Worm (Caenorhabditis elegans) whole organism, L2 larva: Measurements from ENCODE around the gene acr-2.

Source experiments
- C34F6.9 ChIP-seq: fragments of 150-350 bp; optimal IDR thresholded peaks from 2 replicates; lab custom pipeline; 2014; ENCODE audit warnings: missing biosample characterization, missing genetic modification characterization
- F13H6.1 ChIP-seq: sonication (generic microtip); optimal IDR thresholded peaks from 2 replicates; lab custom pipeline; 2016; ENCODE audit warnings: missing genetic modification characterization, missing compliant biosample characterization
- R02D3.7 ChIP-seq: fragments of 150-350 bp; optimal IDR thresholded peaks from 2 replicates; lab custom pipeline; 2014; ENCODE audit warnings: missing biosample characterization, missing genetic modification characterization
- Y55F3AM.14 ChIP-seq: fragments of 200-800 bp; sonication (Bioruptor generic); optimal IDR thresholded peaks from 2 replicates; lab custom pipeline; 2018; ENCODE audit warnings: mild to moderate bottlenecking, missing genetic modification characterization, missing compliant biosample characterization
- ZK546.5 ChIP-seq: sonication (generic microtip); optimal IDR thresholded peaks from 2 replicates; lab custom pipeline; 2017; ENCODE audit warnings: missing biosample characterization, missing genetic modification characterization
- alr-1 ChIP-seq: fragments of 150-350 bp; optimal IDR thresholded peaks from 2 replicates; lab custom pipeline; 2014; ENCODE audit warnings: missing biosample characterization, missing genetic modification characterization
- aly-2 ChIP-seq: fragments of 150-350 bp; optimal IDR thresholded peaks from 2 replicates; lab custom pipeline; 2014; ENCODE audit warnings: missing biosample characterization, missing genetic modification characterization
- ama-1 ChIP-seq: fragments of 150-350 bp; optimal IDR thresholded peaks from 2 replicates; lab custom pipeline; 2018; ENCODE audit warnings: inconsistent platforms
- blmp-1 ChIP-seq: sonication (generic microtip); optimal IDR thresholded peaks from 2 replicates; lab custom pipeline; 2017; ENCODE audit warnings: missing genetic modification characterization, mild to moderate bottlenecking, missing compliant biosample characterization, antibody characterized with exemption, moderate library complexity; ENCODE audit not compliant: insufficient read depth
- ceh-16 ChIP-seq: fragments of 150-350 bp; optimal IDR thresholded peaks from 2 replicates; lab custom pipeline; 2014; ENCODE audit warnings: missing biosample characterization, missing genetic modification characterization
- ceh-82 ChIP-seq: fragments of 150-350 bp; optimal IDR thresholded peaks from 2 replicates; lab custom pipeline; 2014; ENCODE audit warnings: missing biosample characterization, missing genetic modification characterization
- crh-2 ChIP-seq: sonication (generic microtip); optimal IDR thresholded peaks from 2 replicates; lab custom pipeline; 2017; ENCODE audit warnings: missing biosample characterization, missing genetic modification characterization
- dmd-4 ChIP-seq: sonication (generic microtip); optimal IDR thresholded peaks from 2 replicates; lab custom pipeline; 2017; ENCODE audit warnings: missing biosample characterization, missing genetic modification characterization
- egl-27 ChIP-seq: sonication (generic microtip); optimal IDR thresholded peaks from 3 replicates; lab custom pipeline; 2017; ENCODE audit warnings: missing biosample characterization, missing genetic modification reagents, missing genetic modification characterization
- elt-1 ChIP-seq: fragments of 150-350 bp; optimal IDR thresholded peaks from 2 replicates; lab custom pipeline; 2014; ENCODE audit warnings: missing biosample characterization, missing genetic modification characterization
- elt-3 ChIP-seq: sonication (generic microtip); optimal IDR thresholded peaks from 2 replicates; lab custom pipeline; 2017; ENCODE audit warnings: missing biosample characterization, missing genetic modification characterization
- fos-1 ChIP-seq: fragments of 150-350 bp; optimal IDR thresholded peaks from 2 replicates; lab custom pipeline; 2014; ENCODE audit warnings: missing biosample characterization, missing genetic modification characterization
- gmeb-1 ChIP-seq: fragments of 150-350 bp; optimal IDR thresholded peaks from 2 replicates; lab custom pipeline; 2014; ENCODE audit warnings: missing biosample characterization, missing genetic modification characterization
- lin-11 ChIP-seq: fragments of 150-350 bp; sonication (generic microtip); optimal IDR thresholded peaks from 2 replicates; lab custom pipeline; 2014; ENCODE audit warnings: missing biosample characterization, missing genetic modification characterization, inconsistent platforms, mixed read lengths
- lin-13 ChIP-seq: fragments of 150-350 bp; optimal IDR thresholded peaks from 2 replicates; lab custom pipeline; 2014; ENCODE audit warnings: missing biosample characterization, missing genetic modification reagents, missing genetic modification characterization
- lin-39 ChIP-seq: fragments of 150-350 bp; optimal IDR thresholded peaks from 2 replicates; lab custom pipeline; 2014; ENCODE audit warnings: missing biosample characterization, missing genetic modification reagents, missing genetic modification characterization
- lsy-2 ChIP-seq, 2 experiments: fragments of 150-350 bp in 1 of 2; sonication (generic microtip) in 1 of 2; optimal IDR thresholded peaks; 2 replicates each; lab custom pipeline; 2014 to 2017; ENCODE audit warnings: missing biosample characterization in 2 of 2, missing genetic modification characterization in 2 of 2
- mab-5 ChIP-seq: fragments of 150-350 bp; optimal IDR thresholded peaks from 2 replicates; lab custom pipeline; 2014; ENCODE audit warnings: missing biosample characterization, missing genetic modification characterization
- mbf-1 ChIP-seq: sonication (generic microtip); optimal IDR thresholded peaks from 2 replicates; lab custom pipeline; 2017; ENCODE audit warnings: missing biosample characterization, missing genetic modification characterization
- mdl-1 ChIP-seq, 2 experiments: fragments of 150-350 bp in 1 of 2; sonication (generic microtip) in 1 of 2; optimal IDR thresholded peaks; 2 replicates each; lab custom pipeline; 2017; ENCODE audit warnings: missing biosample characterization in 2 of 2, missing genetic modification characterization in 2 of 2
- nhr-10 ChIP-seq: sonication (generic microtip); optimal IDR thresholded peaks from 2 replicates; lab custom pipeline; 2017; ENCODE audit warnings: missing biosample characterization, missing genetic modification characterization
- nhr-11 ChIP-seq: fragments of 150-350 bp; optimal IDR thresholded peaks from 2 replicates; lab custom pipeline; 2014; ENCODE audit warnings: missing biosample characterization, missing genetic modification characterization
- nhr-12 ChIP-seq: fragments of 150-350 bp; optimal IDR thresholded peaks from 2 replicates; lab custom pipeline; 2014; ENCODE audit warnings: missing biosample characterization, missing genetic modification characterization
- nhr-129 ChIP-seq: fragments of 150-350 bp; optimal IDR thresholded peaks from 2 replicates; lab custom pipeline; 2014; ENCODE audit warnings: missing biosample characterization, missing genetic modification characterization
- nhr-21 ChIP-seq: fragments of 150-350 bp; optimal IDR thresholded peaks from 2 replicates; lab custom pipeline; 2014; ENCODE audit warnings: missing biosample characterization, missing genetic modification characterization
- nhr-23 ChIP-seq: fragments of 150-350 bp; optimal IDR thresholded peaks from 2 replicates; lab custom pipeline; 2014; ENCODE audit warnings: missing biosample characterization, missing genetic modification reagents, missing genetic modification characterization
- nhr-237 ChIP-seq: fragments of 150-350 bp; optimal IDR thresholded peaks from 2 replicates; lab custom pipeline; 2014; ENCODE audit warnings: missing biosample characterization, missing genetic modification characterization
- nhr-25 ChIP-seq: fragments of 150-350 bp; sonication (generic microtip); optimal IDR thresholded peaks from 3 replicates; lab custom pipeline; 2014; ENCODE audit warnings: missing biosample characterization, missing genetic modification characterization
- nhr-6 ChIP-seq: fragments of 150-350 bp; optimal IDR thresholded peaks from 2 replicates; lab custom pipeline; 2014; ENCODE audit warnings: missing biosample characterization, missing genetic modification characterization
- nhr-77 ChIP-seq: fragments of 150-350 bp; optimal IDR thresholded peaks from 2 replicates; lab custom pipeline; 2014; ENCODE audit warnings: missing biosample characterization, missing genetic modification characterization
- peb-1 ChIP-seq: fragments of 150-350 bp; optimal IDR thresholded peaks from 2 replicates; lab custom pipeline; 2014; ENCODE audit warnings: missing biosample characterization, missing genetic modification characterization
- sem-4 ChIP-seq: fragments of 150-350 bp; optimal IDR thresholded peaks from 2 replicates; lab custom pipeline; 2014; ENCODE audit warnings: missing biosample characterization, missing genetic modification reagents, missing genetic modification characterization
- skn-1 ChIP-seq: sonication (generic microtip); optimal IDR thresholded peaks from 2 replicates; lab custom pipeline; 2017; ENCODE audit warnings: missing biosample characterization, missing genetic modification characterization
- sma-3 ChIP-seq: sonication (generic microtip); optimal IDR thresholded peaks from 2 replicates; lab custom pipeline; 2016; ENCODE audit warnings: missing genetic modification reagents, missing genetic modification characterization, missing compliant biosample characterization
- sma-9 ChIP-seq, 2 experiments: fragments of 150-350 bp in 1 of 2; sonication (generic microtip) in 1 of 2; optimal IDR thresholded peaks; 2 replicates each; lab custom pipeline; 2014 to 2016; ENCODE audit warnings: missing genetic modification characterization in 2 of 2, mild to moderate bottlenecking in 1 of 2, missing biosample characterization in 1 of 2, missing compliant biosample characterization in 1 of 2, missing genetic modification reagents in 1 of 2, moderate library complexity in 1 of 2
- snpc-4 ChIP-seq: fragments of 150-350 bp; optimal IDR thresholded peaks from 2 replicates; lab custom pipeline; 2014; ENCODE audit warnings: missing biosample characterization, missing genetic modification characterization
- unc-39 ChIP-seq: fragments of 150-350 bp; optimal IDR thresholded peaks from 2 replicates; lab custom pipeline; 2014; ENCODE audit warnings: missing biosample characterization, missing genetic modification characterization
- unc-55 ChIP-seq: fragments of 150-350 bp; sonication (generic microtip); optimal IDR thresholded peaks from 3 replicates; lab custom pipeline; 2014; ENCODE audit warnings: missing biosample characterization, missing genetic modification reagents, missing genetic modification characterization
- unc-62 ChIP-seq: fragments of 150-350 bp; optimal IDR thresholded peaks from 2 replicates; lab custom pipeline; 2014; ENCODE audit warnings: missing biosample characterization, missing genetic modification reagents, missing genetic modification characterization
- zag-1 ChIP-seq: fragments of 150-350 bp; optimal IDR thresholded peaks from 2 replicates; lab custom pipeline; 2014; ENCODE audit warnings: missing biosample characterization, missing genetic modification characterization
- ztf-1 ChIP-seq: fragments of 200-800 bp; sonication (Bioruptor generic); conservative IDR thresholded peaks from 2 replicates; pipeline ENCODE4 v1.3.6; 2022; ENCODE audit warnings: missing genetic modification characterization, missing compliant biosample characterization
- ztf-11 ChIP-seq: sonication (generic microtip); optimal IDR thresholded peaks from 2 replicates; lab custom pipeline; 2017; ENCODE audit warnings: missing biosample characterization, missing genetic modification characterization
- ztf-4 ChIP-seq: fragments of 150-350 bp; optimal IDR thresholded peaks from 2 replicates; lab custom pipeline; 2014; ENCODE audit warnings: missing biosample characterization, missing genetic modification characterization

The acr-2 gene

DNA sequence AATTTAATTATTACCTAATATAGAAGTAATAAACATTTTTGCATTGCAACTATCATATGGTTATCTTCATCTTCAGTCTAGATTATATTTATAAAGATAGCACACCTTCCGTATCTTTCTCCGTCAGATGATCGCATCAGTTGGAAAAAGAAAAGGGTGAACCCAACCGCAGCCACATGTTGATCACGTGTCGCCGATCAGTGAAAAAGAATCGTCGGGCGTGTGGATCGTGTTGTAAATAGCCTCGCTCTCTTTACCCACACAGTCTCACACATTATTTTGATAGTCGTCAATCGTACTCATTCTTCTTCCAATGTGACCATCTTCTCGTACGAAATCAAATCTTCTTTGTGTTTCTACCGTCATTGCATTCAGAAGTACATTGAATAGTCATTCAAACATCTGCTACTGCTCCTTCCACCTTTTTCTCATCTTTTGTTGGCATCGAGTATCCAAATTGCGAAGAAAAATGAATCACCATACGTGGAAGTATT lies 41.6 kb downstream of the acr-2 start (continued):
- TF ChIP-seq nhr-77 (no peak), snpc-4 (tag; lab: Kevin White, UChicago) (peak; percentile 68), skn-1 (no peak), ceh-16 (peak; percentile 97), lin-39 (no peak), blmp-1 (peak; percentile 93), nhr-11 (tag; lab: Kevin White, UChicago) (no peak)

DNA sequence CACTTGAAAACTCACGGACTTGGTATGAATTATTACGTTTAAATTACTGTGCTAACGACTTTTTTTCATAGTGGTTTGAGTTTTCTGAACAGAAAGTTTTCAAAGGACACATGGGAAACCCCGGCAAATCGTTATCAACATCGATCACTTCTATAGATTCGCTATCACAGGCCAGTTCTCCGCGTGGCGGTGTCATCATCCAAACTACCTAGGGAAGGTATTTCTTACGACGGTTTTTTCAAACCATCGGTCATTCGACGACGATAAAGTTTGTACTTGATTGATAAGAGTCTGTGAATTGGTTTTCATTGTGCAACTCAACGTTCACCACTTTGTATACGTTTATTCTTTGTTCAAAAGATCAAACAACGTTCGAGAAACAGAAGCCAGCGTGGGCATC lies 42.2 kb downstream of the acr-2 start:
- TF ChIP-seq ama-1 (no peak), snpc-4 (tag; lab: Kevin White, UChicago) (no peak), zag-1 (no peak), fos-1 (tag; lab: Kevin White, UChicago) (peak; percentile 95), lin-11 (tag; lab: Kevin White, UChicago) (no peak), nhr-21 (peak; percentile 25), ZK546.5 (no peak), ztf-1 (GFP tag; lab: Robert Waterston, UW) (no peak), mdl-1 (tag; optimal IDR thresholded peaks at IDR 0.05; lab: Kevin White, UChicago) (peak; percentile 78 to 95), nhr-6 (tag; lab: Kevin White, UChicago) (no peak), nhr-12 (tag; lab: Kevin White, UChicago) (no peak), crh-2 (tag; lab: Kevin White, UChicago) (peak; percentile 48), ztf-4 (tag; lab: Kevin White, UChicago) (no peak), lin-39 (no peak), lin-13 (GFP tag; lab: Kevin White, UChicago) (no peak), sma-3 (GFP tag; lab: Kevin White, UChicago) (peak; percentile 19), aly-2 (tag; lab: Kevin White, UChicago) (no peak), elt-3 (no peak), F13H6.1 (tag; lab: Kevin White, UChicago) (no peak), ceh-16 (no peak), alr-1 (no peak), unc-62 (GFP tag; lab: Kevin White, UChicago) (no peak), blmp-1 (peak; percentile 11), sma-9 (GFP tag; optimal IDR thresholded peaks at IDR 0.05; lab: Kevin White, UChicago) (peak; percentile 95), sma-9 (tag; optimal IDR thresholded peaks at IDR 0.05; lab: Kevin White, UChicago) (no peak), nhr-129 (tag; lab: Kevin White, UChicago) (no peak), lsy-2 (tag; optimal IDR thresholded peaks at IDR 0.05; lab: Kevin White, UChicago) (no peak), dmd-4 (no peak), mab-5 (tag; lab: Kevin White, UChicago) (no peak), unc-39 (tag; lab: Kevin White, UChicago) (no peak), Y55F3AM.14 (GFP tag; lab: Kevin White, UChicago) (no peak), mbf-1 (tag; lab: Kevin White, UChicago) (no peak), C34F6.9 (tag; lab: Kevin White, UChicago) (no peak), nhr-10 (no peak), ztf-11 (tag; lab: Kevin White, UChicago) (no peak), egl-27 (tag; lab: Kevin White, UChicago) (peak; percentile 33), skn-1 (peak; percentile 28), R02D3.7 (tag; lab: Kevin White, UChicago) (no peak), elt-1 (tag; lab: Kevin White, UChicago) (no peak), nhr-11 (tag; lab: Kevin White, UChicago) (no peak), ceh-82 (tag; lab: Kevin White, UChicago) (no peak), nhr-23 (tag; lab: Kevin White, UChicago) (no peak), unc-55 (GFP tag; lab: Kevin White, UChicago) (no peak), peb-1 (tag; lab: Kevin White, UChicago) (no peak), nhr-237 (no peak), nhr-77 (no peak), sem-4 (no peak), gmeb-1 (tag; lab: Kevin White, UChicago) (peak; percentile 65), nhr-25 (tag; lab: Kevin White, UChicago) (no peak)
